Worm (Caenorhabditis elegans) whole organism, late embryonic: ENCODE results near the gene C05A9.2.

Experiments used
- ahr-1 ChIP-seq: sonication (generic microtip); optimal IDR thresholded peaks from 2 replicates; lab custom pipeline; 2016; ENCODE audit warnings: missing genetic modification characterization, missing compliant biosample characterization
- ama-1 ChIP-seq: fragments of 150-350 bp; optimal IDR thresholded peaks from 2 replicates; lab custom pipeline; 2014
- pat-9 ChIP-seq: fragments of 200-800 bp; sonication (Bioruptor generic); optimal IDR thresholded peaks from 2 replicates; lab custom pipeline; 2018; ENCODE audit warnings: mild to moderate bottlenecking, missing genetic modification characterization, moderate library complexity, missing compliant biosample characterization
- tbx-2 ChIP-seq: sonication (generic microtip); optimal IDR thresholded peaks from 2 replicates; lab custom pipeline; 2016; ENCODE audit warnings: missing genetic modification characterization, missing compliant biosample characterization

DNA sequence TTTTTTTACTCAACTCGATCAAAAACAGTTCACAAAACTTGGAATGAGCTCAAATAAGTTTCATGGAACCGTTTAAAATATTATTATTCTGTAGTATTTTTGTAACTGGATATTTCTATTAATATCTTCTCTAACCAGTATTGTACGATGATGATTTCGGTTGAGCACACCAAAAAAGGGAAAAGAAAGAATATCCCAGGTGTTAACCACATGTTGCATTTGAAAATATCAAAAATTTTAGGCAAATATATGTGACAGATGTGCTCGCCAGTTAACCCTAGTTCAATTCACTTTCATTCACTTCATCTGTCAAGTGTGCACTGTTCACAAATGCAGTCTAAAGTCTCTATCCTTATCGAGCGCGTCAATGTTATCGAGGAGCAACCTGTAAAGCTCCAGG, 46.5 kb upstream of the C05A9.2 start, which contains the start of gene F47B10.4:
- TF ChIP-seq ama-1 (lab: Kevin White, UChicago) (no peak), pat-9 (tag; lab: Kevin White, UChicago) (no peak), tbx-2 (tag; lab: Kevin White, UChicago) (no peak), ahr-1 (tag; lab: Kevin White, UChicago) (no peak)
